Worm (Caenorhabditis elegans) whole organism, L2 larva: Measurements from ENCODE around the gene ZK892.3.

ENCODE experiments used
- C34F6.9 ChIP-seq: fragments of 150-350 bp; optimal IDR thresholded peaks from 2 replicates; lab custom pipeline; 2014; ENCODE audit warnings: missing biosample characterization, missing genetic modification characterization
- F13H6.1 ChIP-seq: sonication (generic microtip); optimal IDR thresholded peaks from 2 replicates; lab custom pipeline; 2016; ENCODE audit warnings: missing genetic modification characterization, missing compliant biosample characterization
- Y55F3AM.14 ChIP-seq: fragments of 200-800 bp; sonication (Bioruptor generic); optimal IDR thresholded peaks from 2 replicates; lab custom pipeline; 2018; ENCODE audit warnings: mild to moderate bottlenecking, missing genetic modification characterization, missing compliant biosample characterization
- ZK546.5 ChIP-seq: sonication (generic microtip); optimal IDR thresholded peaks from 2 replicates; lab custom pipeline; 2017; ENCODE audit warnings: missing biosample characterization, missing genetic modification characterization
- alr-1 ChIP-seq: fragments of 150-350 bp; optimal IDR thresholded peaks from 2 replicates; lab custom pipeline; 2014; ENCODE audit warnings: missing biosample characterization, missing genetic modification characterization
- aly-2 ChIP-seq: fragments of 150-350 bp; optimal IDR thresholded peaks from 2 replicates; lab custom pipeline; 2014; ENCODE audit warnings: missing biosample characterization, missing genetic modification characterization
- ama-1 ChIP-seq: fragments of 150-350 bp; optimal IDR thresholded peaks from 2 replicates; lab custom pipeline; 2018; ENCODE audit warnings: inconsistent platforms
- blmp-1 ChIP-seq: sonication (generic microtip); optimal IDR thresholded peaks from 2 replicates; lab custom pipeline; 2017; ENCODE audit warnings: missing genetic modification characterization, mild to moderate bottlenecking, missing compliant biosample characterization, antibody characterized with exemption, moderate library complexity; ENCODE audit not compliant: insufficient read depth
- ceh-16 ChIP-seq: fragments of 150-350 bp; optimal IDR thresholded peaks from 2 replicates; lab custom pipeline; 2014; ENCODE audit warnings: missing biosample characterization, missing genetic modification characterization
- ceh-82 ChIP-seq: fragments of 150-350 bp; optimal IDR thresholded peaks from 2 replicates; lab custom pipeline; 2014; ENCODE audit warnings: missing biosample characterization, missing genetic modification characterization
- crh-2 ChIP-seq: sonication (generic microtip); optimal IDR thresholded peaks from 2 replicates; lab custom pipeline; 2017; ENCODE audit warnings: missing biosample characterization, missing genetic modification characterization
- egl-27 ChIP-seq: sonication (generic microtip); optimal IDR thresholded peaks from 3 replicates; lab custom pipeline; 2017; ENCODE audit warnings: missing biosample characterization, missing genetic modification reagents, missing genetic modification characterization
- elt-1 ChIP-seq: fragments of 150-350 bp; optimal IDR thresholded peaks from 2 replicates; lab custom pipeline; 2014; ENCODE audit warnings: missing biosample characterization, missing genetic modification characterization
- elt-3 ChIP-seq: sonication (generic microtip); optimal IDR thresholded peaks from 2 replicates; lab custom pipeline; 2017; ENCODE audit warnings: missing biosample characterization, missing genetic modification characterization
- fos-1 ChIP-seq: fragments of 150-350 bp; optimal IDR thresholded peaks from 2 replicates; lab custom pipeline; 2014; ENCODE audit warnings: missing biosample characterization, missing genetic modification characterization
- gmeb-1 ChIP-seq: fragments of 150-350 bp; optimal IDR thresholded peaks from 2 replicates; lab custom pipeline; 2014; ENCODE audit warnings: missing biosample characterization, missing genetic modification characterization
- lin-11 ChIP-seq: fragments of 150-350 bp; sonication (generic microtip); optimal IDR thresholded peaks from 2 replicates; lab custom pipeline; 2014; ENCODE audit warnings: missing biosample characterization, missing genetic modification characterization, inconsistent platforms, mixed read lengths
- lin-13 ChIP-seq: fragments of 150-350 bp; optimal IDR thresholded peaks from 2 replicates; lab custom pipeline; 2014; ENCODE audit warnings: missing biosample characterization, missing genetic modification reagents, missing genetic modification characterization
- lin-39 ChIP-seq: fragments of 150-350 bp; optimal IDR thresholded peaks from 2 replicates; lab custom pipeline; 2014; ENCODE audit warnings: missing biosample characterization, missing genetic modification reagents, missing genetic modification characterization
- lsy-2 ChIP-seq, 2 experiments: fragments of 150-350 bp in 1 of 2; sonication (generic microtip) in 1 of 2; optimal IDR thresholded peaks; 2 replicates each; lab custom pipeline; 2014 to 2017; ENCODE audit warnings: missing biosample characterization in 2 of 2, missing genetic modification characterization in 2 of 2
- mab-5 ChIP-seq: fragments of 150-350 bp; optimal IDR thresholded peaks from 2 replicates; lab custom pipeline; 2014; ENCODE audit warnings: missing biosample characterization, missing genetic modification characterization
- mdl-1 ChIP-seq, 2 experiments: fragments of 150-350 bp in 1 of 2; sonication (generic microtip) in 1 of 2; optimal IDR thresholded peaks; 2 replicates each; lab custom pipeline; 2017; ENCODE audit warnings: missing biosample characterization in 2 of 2, missing genetic modification characterization in 2 of 2
- nhr-12 ChIP-seq: fragments of 150-350 bp; optimal IDR thresholded peaks from 2 replicates; lab custom pipeline; 2014; ENCODE audit warnings: missing biosample characterization, missing genetic modification characterization
- nhr-129 ChIP-seq: fragments of 150-350 bp; optimal IDR thresholded peaks from 2 replicates; lab custom pipeline; 2014; ENCODE audit warnings: missing biosample characterization, missing genetic modification characterization
- nhr-21 ChIP-seq: fragments of 150-350 bp; optimal IDR thresholded peaks from 2 replicates; lab custom pipeline; 2014; ENCODE audit warnings: missing biosample characterization, missing genetic modification characterization
- nhr-23 ChIP-seq: fragments of 150-350 bp; optimal IDR thresholded peaks from 2 replicates; lab custom pipeline; 2014; ENCODE audit warnings: missing biosample characterization, missing genetic modification reagents, missing genetic modification characterization
- nhr-25 ChIP-seq: fragments of 150-350 bp; sonication (generic microtip); optimal IDR thresholded peaks from 3 replicates; lab custom pipeline; 2014; ENCODE audit warnings: missing biosample characterization, missing genetic modification characterization
- nhr-77 ChIP-seq: fragments of 150-350 bp; optimal IDR thresholded peaks from 2 replicates; lab custom pipeline; 2014; ENCODE audit warnings: missing biosample characterization, missing genetic modification characterization
- peb-1 ChIP-seq: fragments of 150-350 bp; optimal IDR thresholded peaks from 2 replicates; lab custom pipeline; 2014; ENCODE audit warnings: missing biosample characterization, missing genetic modification characterization
- skn-1 ChIP-seq: sonication (generic microtip); optimal IDR thresholded peaks from 2 replicates; lab custom pipeline; 2017; ENCODE audit warnings: missing biosample characterization, missing genetic modification characterization
- sma-3 ChIP-seq: sonication (generic microtip); optimal IDR thresholded peaks from 2 replicates; lab custom pipeline; 2016; ENCODE audit warnings: missing genetic modification reagents, missing genetic modification characterization, missing compliant biosample characterization
- sma-9 ChIP-seq, 2 experiments: fragments of 150-350 bp in 1 of 2; sonication (generic microtip) in 1 of 2; optimal IDR thresholded peaks; 2 replicates each; lab custom pipeline; 2014 to 2016; ENCODE audit warnings: missing genetic modification characterization in 2 of 2, mild to moderate bottlenecking in 1 of 2, missing biosample characterization in 1 of 2, missing compliant biosample characterization in 1 of 2, missing genetic modification reagents in 1 of 2, moderate library complexity in 1 of 2
- snpc-4 ChIP-seq: fragments of 150-350 bp; optimal IDR thresholded peaks from 2 replicates; lab custom pipeline; 2014; ENCODE audit warnings: missing biosample characterization, missing genetic modification characterization
- unc-39 ChIP-seq: fragments of 150-350 bp; optimal IDR thresholded peaks from 2 replicates; lab custom pipeline; 2014; ENCODE audit warnings: missing biosample characterization, missing genetic modification characterization
- unc-55 ChIP-seq: fragments of 150-350 bp; sonication (generic microtip); optimal IDR thresholded peaks from 3 replicates; lab custom pipeline; 2014; ENCODE audit warnings: missing biosample characterization, missing genetic modification reagents, missing genetic modification characterization
- unc-62 ChIP-seq: fragments of 150-350 bp; optimal IDR thresholded peaks from 2 replicates; lab custom pipeline; 2014; ENCODE audit warnings: missing biosample characterization, missing genetic modification reagents, missing genetic modification characterization
- ztf-1 ChIP-seq: fragments of 200-800 bp; sonication (Bioruptor generic); conservative IDR thresholded peaks from 2 replicates; pipeline ENCODE4 v1.3.6; 2022; ENCODE audit warnings: missing genetic modification characterization, missing compliant biosample characterization
- ztf-11 ChIP-seq: sonication (generic microtip); optimal IDR thresholded peaks from 2 replicates; lab custom pipeline; 2017; ENCODE audit warnings: missing biosample characterization, missing genetic modification characterization
- ztf-4 ChIP-seq: fragments of 150-350 bp; optimal IDR thresholded peaks from 2 replicates; lab custom pipeline; 2014; ENCODE audit warnings: missing biosample characterization, missing genetic modification characterization

ZK892.3 gene

DNA sequence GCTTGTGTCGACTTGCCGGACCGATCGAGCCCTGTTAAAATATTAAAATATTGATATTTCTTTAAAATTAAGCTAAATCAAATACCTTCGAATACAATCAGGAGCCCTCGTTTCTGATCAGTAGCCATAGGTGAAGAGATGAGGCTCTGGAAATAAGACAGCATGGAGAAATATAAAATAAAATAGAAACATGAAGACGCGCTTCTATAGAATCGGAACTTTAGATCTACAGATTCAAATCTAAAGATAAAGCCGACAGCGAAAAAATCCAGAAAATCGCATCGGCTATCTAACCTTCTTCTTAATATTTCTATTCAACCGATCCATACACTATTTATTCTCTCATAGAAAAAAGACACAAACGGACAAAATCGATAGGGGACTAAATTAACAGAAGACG is 34.7 kb upstream of the ZK892.3 start, which contains the start of gene dtmk-1:
TSS of gene dtmk-1 (minus strand) at position 146 of the 400 bp plus-strand sequence.
- TF ChIP-seq F13H6.1 (tag; lab: Kevin White, UChicago) (no peak), ztf-1 (no peak), sma-9 (GFP tag; optimal IDR thresholded peaks at IDR 0.05; lab: Kevin White, UChicago) (peak; percentile 15), sma-9 (tag; optimal IDR thresholded peaks at IDR 0.05; lab: Kevin White, UChicago) (no peak)

DNA sequence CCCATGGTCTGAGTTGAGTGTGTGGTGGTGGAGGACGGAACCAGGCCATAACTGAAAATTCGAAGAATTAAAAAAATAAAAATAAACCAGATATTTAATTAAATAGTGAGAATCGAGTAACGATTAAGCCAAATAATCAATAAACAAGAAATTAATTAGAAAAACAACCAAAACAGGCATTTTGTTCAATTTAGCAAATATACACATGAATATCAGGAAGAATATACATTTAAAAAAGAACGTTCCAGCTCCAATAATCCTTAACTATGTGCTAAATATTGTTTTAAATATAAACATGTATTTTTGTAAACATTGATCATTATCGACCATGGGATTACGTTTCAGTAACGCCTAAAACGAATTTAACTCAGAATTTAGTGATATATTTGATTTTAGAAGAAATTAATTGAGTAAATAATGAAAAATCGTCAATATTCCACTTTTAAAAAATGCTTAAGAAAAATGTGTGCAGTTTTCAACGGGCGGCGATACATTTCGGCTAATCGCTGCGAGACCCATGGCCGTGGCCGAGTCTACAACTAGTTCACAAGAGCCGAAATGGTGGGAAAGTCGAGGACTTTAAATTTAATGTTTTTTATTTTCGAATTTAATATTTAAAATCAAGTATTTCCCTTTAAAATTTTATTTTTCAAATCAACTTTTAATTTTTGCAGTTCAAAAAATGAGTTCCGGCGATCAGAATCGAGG is 33.5 kb upstream of the ZK892.3 start, which contains the start of the genes R53.4 and psf-1:
TSS of gene R53.4 (minus strand) at position 51 of the 708 bp plus-strand sequence.
TSS of gene psf-1 (plus strand) at position 675 of the 708 bp plus-strand sequence.
- TF ChIP-seq mdl-1 (tag; optimal IDR thresholded peaks at IDR 0.05; lab: Kevin White, UChicago): no peak
- TF ChIP-seq fos-1 (tag; lab: Kevin White, UChicago): no peak
- TF ChIP-seq Y55F3AM.14 (GFP tag; lab: Kevin White, UChicago): no peak
- TF ChIP-seq nhr-25 (tag; lab: Kevin White, UChicago): no peak
- TF ChIP-seq nhr-23 (tag; lab: Kevin White, UChicago): no peak
- no peak for TF ChIP-seq ztf-4 (tag; lab: Kevin White, UChicago)
- TF ChIP-seq nhr-12 (tag; lab: Kevin White, UChicago): no peak
- peak; percentile 47 to 87 for TF ChIP-seq lsy-2 (tag; optimal IDR thresholded peaks at IDR 0.05; lab: Kevin White, UChicago)
- no peak for TF ChIP-seq unc-62 (GFP tag; lab: Kevin White, UChicago)
- peak; percentile 39 for TF ChIP-seq nhr-129 (tag; lab: Kevin White, UChicago)
- TF ChIP-seq elt-1 (tag; lab: Kevin White, UChicago): no peak
- TF ChIP-seq C34F6.9 (tag; lab: Kevin White, UChicago): peak; percentile 82
- peak; percentile 22 for TF ChIP-seq lin-13
- TF ChIP-seq unc-39: no peak
- no peak for TF ChIP-seq ztf-11 (tag; lab: Kevin White, UChicago)
- TF ChIP-seq elt-3 (tag; lab: Kevin White, UChicago): no peak
- peak; percentile 31 for TF ChIP-seq F13H6.1 (tag; lab: Kevin White, UChicago)
- no peak for TF ChIP-seq ztf-1
- no peak for TF ChIP-seq nhr-77 (tag; lab: Kevin White, UChicago)
- TF ChIP-seq ama-1 (lab: Kevin White, UChicago): no peak
- no peak for TF ChIP-seq mab-5
- no peak for TF ChIP-seq snpc-4 (tag; lab: Kevin White, UChicago)
- peak; percentile 88 for TF ChIP-seq unc-55 (GFP tag; lab: Kevin White, UChicago)
- peak; percentile 69 for TF ChIP-seq crh-2 (tag; lab: Kevin White, UChicago)
- TF ChIP-seq skn-1 (tag; lab: Kevin White, UChicago): no peak
- no peak for TF ChIP-seq ZK546.5 (tag; lab: Kevin White, UChicago)
- no peak for TF ChIP-seq aly-2 (tag; lab: Kevin White, UChicago)
- TF ChIP-seq sma-3: peak; percentile 41
- TF ChIP-seq egl-27 (tag; lab: Kevin White, UChicago): no peak
- TF ChIP-seq sma-9 (GFP tag; optimal IDR thresholded peaks at IDR 0.05; lab: Kevin White, UChicago): peak; percentile 68
- TF ChIP-seq sma-9 (tag; optimal IDR thresholded peaks at IDR 0.05; lab: Kevin White, UChicago): no peak
- peak; percentile 70 for TF ChIP-seq gmeb-1 (tag; lab: Kevin White, UChicago)
- no peak for TF ChIP-seq peb-1
- TF ChIP-seq ceh-82 (tag; lab: Kevin White, UChicago): no peak
- no peak for TF ChIP-seq alr-1
- no peak for TF ChIP-seq ceh-16 (tag; lab: Kevin White, UChicago)
- TF ChIP-seq nhr-21 (tag; lab: Kevin White, UChicago): peak; percentile 34
- TF ChIP-seq blmp-1: peak; percentile 13
- peak; percentile 54 for TF ChIP-seq lin-11 (tag; lab: Kevin White, UChicago)

ce11 chrII:9970438-9971092 is 31.1 kb upstream of the ZK892.3 start, which contains the start of gene R53.5:
Gene R53.5, minus strand, starts transcription at chrII:9970488.
- no peak for TF ChIP-seq unc-39
- TF ChIP-seq C34F6.9 (tag; lab: Kevin White, UChicago): no peak
- no peak for TF ChIP-seq F13H6.1 (tag; lab: Kevin White, UChicago)
- TF ChIP-seq ztf-4 (tag; lab: Kevin White, UChicago): no peak
- no peak for TF ChIP-seq lin-39 (tag; lab: Kevin White, UChicago)
- no peak for TF ChIP-seq unc-55 (GFP tag; lab: Kevin White, UChicago)
- no peak for TF ChIP-seq aly-2 (tag; lab: Kevin White, UChicago)
- TF ChIP-seq snpc-4 (tag; lab: Kevin White, UChicago): no peak
- no peak for TF ChIP-seq Y55F3AM.14 (GFP tag; lab: Kevin White, UChicago)
- no peak for TF ChIP-seq peb-1
- TF ChIP-seq nhr-21 (tag; lab: Kevin White, UChicago): no peak
- no peak for TF ChIP-seq unc-62 (GFP tag; lab: Kevin White, UChicago)
- no peak for TF ChIP-seq fos-1 (tag; lab: Kevin White, UChicago)
